Worm (Caenorhabditis elegans): ENCODE measurements around the gene R09E12.9.

R09E12.9 gene

DNA sequence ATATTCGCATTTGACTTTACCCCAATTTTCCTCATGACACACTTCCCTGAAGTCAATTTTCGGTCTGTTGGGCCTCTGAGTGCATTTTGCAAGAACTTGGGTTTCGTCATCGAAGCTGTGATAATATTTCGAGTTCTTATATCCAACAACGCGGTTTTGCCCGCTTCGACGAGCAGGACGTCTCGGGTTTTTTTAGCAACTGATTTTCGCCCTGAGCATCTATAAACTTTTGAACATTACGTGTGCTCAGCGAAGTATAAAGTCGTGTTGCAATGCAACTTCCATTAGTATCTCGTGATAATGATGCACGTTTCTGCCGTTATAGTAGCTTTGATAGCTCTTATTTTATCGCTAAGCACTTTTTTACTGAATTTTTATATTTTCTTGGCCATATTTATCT lies 2.6 kb downstream of the R09E12.9 start, which contains the start of gene srbc-60:
srbc-60 (plus strand) TSS at position 301 of the 400 bp plus-strand sequence.
- TF ChIP-seq ttx-3 (tag; optimal IDR thresholded peaks at IDR 0.05) (no peak), tbx-7 (tag; optimal IDR thresholded peaks at IDR 0.05) (no peak), F13H6.1 (tag; optimal IDR thresholded peaks at IDR 0.05) (no peak), ztf-16 (tag; optimal IDR thresholded peaks at IDR 0.05) (no peak), che-1 (tag; optimal IDR thresholded peaks at IDR 0.05) (no peak), ceh-9 (tag; optimal IDR thresholded peaks at IDR 0.05) (no peak), tbx-2 (tag; optimal IDR thresholded peaks at IDR 0.05) (no peak), madf-2 (tag; optimal IDR thresholded peaks at IDR 0.05) (no peak)

DNA sequence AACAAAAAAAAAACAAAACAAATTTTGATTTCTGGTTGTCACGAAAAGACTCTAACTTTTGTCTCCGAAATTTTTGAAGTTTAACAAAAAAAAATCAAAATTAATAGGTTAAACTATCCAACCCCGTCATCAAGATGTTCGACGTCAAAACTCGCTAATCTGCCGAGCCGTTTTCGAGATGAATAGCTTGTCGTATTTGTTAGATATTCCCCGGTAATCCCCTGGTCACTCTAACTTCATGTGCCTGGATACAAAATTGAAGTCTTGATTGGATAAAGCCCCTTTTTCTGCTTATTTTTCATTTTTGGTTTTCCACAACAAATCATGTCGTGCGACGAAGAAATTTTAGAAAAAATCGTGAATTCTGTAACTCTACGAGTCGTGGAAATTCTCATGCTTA lies 5.0 kb downstream of the R09E12.9 start, which contains the start of gene srab-16:
srab-16 (plus strand) TSS at position 301 of the 400 bp plus-strand sequence.
- no peak for TF ChIP-seq pax-1 (tag; optimal IDR thresholded peaks at IDR 0.05)
- TF ChIP-seq npax-4 (tag; optimal IDR thresholded peaks at IDR 0.05) = no peak
- no peak for TF ChIP-seq sox-2 (GFP tag; IDR thresholded peaks at IDR 0.05)
- TF ChIP-seq nhr-232 (tag; optimal IDR thresholded peaks at IDR 0.05) = no peak
- TF ChIP-seq hlh-13 (GFP tag; optimal IDR thresholded peaks at IDR 0.05) = no peak
- no peak for TF ChIP-seq odd-2 (tag; optimal IDR thresholded peaks at IDR 0.05)
- TF ChIP-seq T23F11.4 (GFP tag; optimal IDR thresholded peaks at IDR 0.05) = no peak
- TF ChIP-seq pat-9 (tag; optimal IDR thresholded peaks at IDR 0.05) = no peak
- TF ChIP-seq sox-4 (tag; optimal IDR thresholded peaks at IDR 0.05) = no peak
- TF ChIP-seq ceh-18 (tag; optimal IDR thresholded peaks at IDR 0.05) = no peak
- no peak for TF ChIP-seq ceh-48 (tag; optimal IDR thresholded peaks at IDR 0.05)

DNA sequence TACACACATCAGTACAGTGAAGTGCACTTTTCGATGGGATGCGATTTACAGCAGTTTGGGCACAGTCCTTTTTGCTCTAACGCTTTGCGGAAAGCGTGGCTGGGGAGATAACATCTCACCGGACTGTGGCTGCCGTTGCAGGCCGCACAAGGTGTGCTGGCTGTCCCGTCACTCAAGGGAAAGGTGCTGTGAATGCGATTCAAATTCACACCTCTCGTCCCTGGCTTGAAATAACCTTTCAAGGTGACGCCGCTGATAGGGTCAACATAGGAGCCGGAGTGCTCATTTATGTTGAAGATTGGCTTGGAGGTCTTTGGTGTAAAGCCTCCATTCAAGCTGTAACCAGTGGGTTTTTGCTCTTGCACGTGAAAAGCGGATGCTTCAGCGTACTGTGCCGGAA lies 16.7 kb downstream of the R09E12.9 start:
- TF ChIP-seq hlh-30 (tag; optimal IDR thresholded peaks at IDR 0.05; ENCODE audit: insufficient read depth) (no peak), ref-2 (tag; optimal IDR thresholded peaks at IDR 0.05) (no peak)

DNA sequence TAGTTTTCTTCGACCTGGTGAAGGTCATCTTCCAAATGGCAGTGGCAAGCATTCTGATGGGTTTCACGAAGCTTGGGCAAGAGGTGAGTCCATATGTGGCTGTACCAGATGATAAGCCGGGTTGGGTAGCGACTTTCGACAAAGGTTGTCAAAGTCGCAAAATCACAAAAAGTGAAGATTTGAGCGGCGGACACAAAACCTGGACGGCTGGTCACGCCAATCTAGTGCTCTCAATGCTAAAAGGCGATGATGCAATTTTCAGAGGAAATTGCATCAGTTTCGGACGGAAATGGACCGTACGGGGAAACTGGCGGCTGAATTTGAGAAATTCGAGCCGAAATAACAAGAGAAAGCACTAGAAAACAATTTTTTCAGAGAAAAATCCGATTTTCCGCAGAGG lies 19.8 kb downstream of the R09E12.9 start:
- no peak for TF ChIP-seq hlh-15 (tag; optimal IDR thresholded peaks at IDR 0.05)
- no peak for TF ChIP-seq sox-4 (tag; optimal IDR thresholded peaks at IDR 0.05)
- no peak for TF ChIP-seq Y22D7AL.16 (tag; optimal IDR thresholded peaks at IDR 0.05)
- TF ChIP-seq elt-4 (tag; optimal IDR thresholded peaks at IDR 0.05) = no peak
- TF ChIP-seq lim-6 (tag; optimal IDR thresholded peaks at IDR 0.05) = no peak
- TF ChIP-seq ceh-9 (tag; optimal IDR thresholded peaks at IDR 0.05) = no peak
- no peak for TF ChIP-seq hlh-6 (tag; optimal IDR thresholded peaks at IDR 0.05)
- TF ChIP-seq T23F11.4 (GFP tag; optimal IDR thresholded peaks at IDR 0.05) = no peak
- TF ChIP-seq nhr-11 (tag; optimal IDR thresholded peaks at IDR 0.05) = no peak
- no peak for TF ChIP-seq ceh-30 (tag; optimal IDR thresholded peaks at IDR 0.05)
- no peak for TF ChIP-seq gmeb-2 (tag; optimal IDR thresholded peaks at IDR 0.05)
- TF ChIP-seq hlh-13 (GFP tag; optimal IDR thresholded peaks at IDR 0.05) = no peak
- no peak for TF ChIP-seq lin-11 (tag; optimal IDR thresholded peaks at IDR 0.05)
- no peak for TF ChIP-seq odd-2 (tag; optimal IDR thresholded peaks at IDR 0.05)
- TF ChIP-seq tbx-2 (tag; optimal IDR thresholded peaks at IDR 0.05) = no peak
- no peak for TF ChIP-seq ceh-24 (tag; optimal IDR thresholded peaks at IDR 0.05)
- no peak for TF ChIP-seq ceh-45 (GFP tag; IDR thresholded peaks at IDR 0.05)
- no peak for TF ChIP-seq zip-5 (tag; optimal IDR thresholded peaks at IDR 0.05)

DNA sequence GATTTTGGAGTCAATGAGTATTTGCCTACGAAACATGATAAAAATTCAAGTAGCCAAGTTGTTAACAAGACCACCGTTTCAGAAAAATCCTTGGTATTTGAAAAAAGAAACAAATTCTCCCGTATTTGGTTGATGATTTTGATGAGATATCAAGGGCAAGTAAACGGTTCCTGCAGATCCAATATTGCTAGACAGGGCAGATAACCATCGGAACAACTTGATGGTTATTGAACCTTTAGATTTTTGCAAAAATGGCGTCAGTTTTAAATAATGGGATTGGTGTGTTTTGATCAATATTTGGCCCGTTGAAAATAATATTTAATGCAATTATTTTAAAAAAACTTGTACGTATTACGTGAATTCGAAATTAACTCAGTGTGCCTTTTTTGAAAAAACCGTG lies 22.9 kb downstream of the R09E12.9 start:
- TF ChIP-seq sox-4 (tag; optimal IDR thresholded peaks at IDR 0.05) (no peak), ceh-31 (tag; optimal IDR thresholded peaks at IDR 0.05) (no peak), syd-9 (tag; optimal IDR thresholded peaks at IDR 0.05) (no peak), pros-1 (tag; optimal IDR thresholded peaks at IDR 0.05) (no peak), pha-2 (tag; optimal IDR thresholded peaks at IDR 0.05) (no peak), zip-5 (tag; optimal IDR thresholded peaks at IDR 0.05) (no peak), ttx-3 (tag; optimal IDR thresholded peaks at IDR 0.05) (no peak), odd-2 (tag; optimal IDR thresholded peaks at IDR 0.05) (no peak), hlh-15 (tag; optimal IDR thresholded peaks at IDR 0.05) (no peak), C38D4.7 (GFP tag; optimal IDR thresholded peaks at IDR 0.05) (no peak), tbx-2 (tag; optimal IDR thresholded peaks at IDR 0.05) (no peak), npax-4 (tag; optimal IDR thresholded peaks at IDR 0.05) (no peak)

All from whole organism, late embryonic.